Worm (Caenorhabditis elegans) whole organism, young adult: ENCODE data around the gene vha-1.

Experiments used
- D2030.7 ChIP-seq: fragments of 200-800 bp; sonication (Bioruptor generic); IDR thresholded peaks from 2 replicates; pipeline ENCODE4 v1.3.6; 2022; ENCODE audit warnings: missing genetic modification reagents, missing genetic modification characterization, missing compliant biosample characterization
- F23B12.7 ChIP-seq: sonication (generic microtip); optimal IDR thresholded peaks from 2 replicates; lab custom pipeline; 2017; ENCODE audit warnings: missing genetic modification characterization, mild to moderate bottlenecking, missing compliant biosample characterization, antibody characterized with exemption, moderate library complexity; ENCODE audit not compliant: insufficient read depth
- F33H1.4 ChIP-seq: fragments of 200-800 bp; sonication (Bioruptor generic); IDR thresholded peaks from 2 replicates; pipeline ENCODE4 v1.3.6; 2022; ENCODE audit warnings: missing genetic modification reagents, missing genetic modification characterization, missing compliant biosample characterization
- F37B4.10 ChIP-seq: fragments of 200-800 bp; sonication (Bioruptor generic); IDR thresholded peaks from 2 replicates; pipeline ENCODE4 v1.3.6; 2022; ENCODE audit warnings: missing genetic modification characterization, missing compliant biosample characterization
- F49E8.2 ChIP-seq: sonication (generic microtip); optimal IDR thresholded peaks from 3 replicates; lab custom pipeline; 2017; ENCODE audit warnings: missing genetic modification characterization, mild to moderate bottlenecking, missing compliant biosample characterization, antibody characterized with exemption, moderate library complexity; ENCODE audit not compliant: insufficient read depth
- F52B5.7 ChIP-seq: sonication (generic microtip); optimal IDR thresholded peaks from 2 replicates; lab custom pipeline; 2016; ENCODE audit warnings: mild to moderate bottlenecking, missing genetic modification characterization, missing compliant biosample characterization
- F57C9.4 ChIP-seq: sonication (generic microtip); optimal IDR thresholded peaks from 2 replicates; lab custom pipeline; 2017; ENCODE audit warnings: mild to moderate bottlenecking, missing genetic modification characterization, missing compliant biosample characterization
- K11D2.4 ChIP-seq: fragments of 200-800 bp; sonication (Bioruptor generic); IDR thresholded peaks from 2 replicates; pipeline ENCODE4 v1.3.6; 2022; ENCODE audit warnings: missing genetic modification reagents, missing genetic modification characterization, missing compliant biosample characterization
- T07F8.4 ChIP-seq: sonication (generic microtip); optimal IDR thresholded peaks from 2 replicates; lab custom pipeline; 2016; ENCODE audit warnings: mild to moderate bottlenecking, missing genetic modification characterization, moderate library complexity, missing compliant biosample characterization
- Y53F4B.3 ChIP-seq: fragments of 200-800 bp; sonication (Bioruptor generic); IDR thresholded peaks from 2 replicates; pipeline ENCODE4 v1.3.6; 2022; ENCODE audit warnings: missing genetic modification reagents, missing genetic modification characterization, missing compliant biosample characterization
- Y53G8AR.9 ChIP-seq: fragments of 200-800 bp; sonication (Bioruptor generic); conservative IDR thresholded peaks from 2 replicates; pipeline ENCODE4 v1.3.6; 2022; ENCODE audit warnings: missing genetic modification reagents, missing genetic modification characterization, missing compliant biosample characterization
- Y95B8A.8 ChIP-seq: fragments of 200-800 bp; sonication (Bioruptor generic); IDR thresholded peaks from 2 replicates; pipeline ENCODE4 v1.3.6; 2022; ENCODE audit warnings: missing genetic modification reagents, missing genetic modification characterization, missing compliant biosample characterization
- aptf-2 ChIP-seq: fragments of 200-800 bp; sonication (Bioruptor generic); conservative IDR thresholded peaks from 2 replicates; pipeline ENCODE4 v1.3.6; 2022; ENCODE audit warnings: missing genetic modification reagents, missing genetic modification characterization, missing compliant biosample characterization
- ccch-3 ChIP-seq: fragments of 200-800 bp; sonication (Bioruptor generic); optimal IDR thresholded peaks from 2 replicates; lab custom pipeline; 2018; ENCODE audit warnings: mild to moderate bottlenecking, missing genetic modification characterization, missing compliant biosample characterization
- ceh-91 ChIP-seq: fragments of 200-800 bp; sonication (Bioruptor generic); IDR thresholded peaks from 2 replicates; pipeline ENCODE4 v1.3.6; 2022; ENCODE audit warnings: missing genetic modification reagents, missing genetic modification characterization, missing compliant biosample characterization
- dpl-1 ChIP-seq: fragments of 150-350 bp; optimal IDR thresholded peaks from 2 replicates; lab custom pipeline; 2014; ENCODE audit warnings: missing biosample characterization, missing genetic modification reagents, missing genetic modification characterization
- efl-1 ChIP-seq: fragments of 150-350 bp; optimal IDR thresholded peaks from 2 replicates; lab custom pipeline; 2014; ENCODE audit warnings: missing biosample characterization, missing genetic modification reagents, missing genetic modification characterization
- hmg-1.2 ChIP-seq: fragments of 200-800 bp; sonication (Bioruptor generic); IDR thresholded peaks from 2 replicates; pipeline ENCODE4 v1.3.6; 2022; ENCODE audit warnings: missing genetic modification reagents, missing genetic modification characterization, missing compliant biosample characterization
- hsf-1 ChIP-seq: fragments of 200-800 bp; sonication (Bioruptor generic); IDR thresholded peaks from 2 replicates; pipeline ENCODE4 v1.3.6; 2022; ENCODE audit warnings: missing genetic modification reagents, missing genetic modification characterization, missing compliant biosample characterization
- lin-54 ChIP-seq: fragments of 200-800 bp; sonication (Bioruptor generic); optimal IDR thresholded peaks from 2 replicates; lab custom pipeline; 2018; ENCODE audit warnings: mild to moderate bottlenecking, missing genetic modification characterization, missing compliant biosample characterization
- lsl-1 ChIP-seq: fragments of 200-800 bp; sonication (Bioruptor generic); optimal IDR thresholded peaks from 2 replicates; lab custom pipeline; 2018; ENCODE audit warnings: mild to moderate bottlenecking, missing genetic modification characterization, moderate library complexity, missing compliant biosample characterization
- madf-3 ChIP-seq: fragments of 200-800 bp; sonication (Bioruptor generic); IDR thresholded peaks from 2 replicates; pipeline ENCODE4 v1.3.6; 2022; ENCODE audit warnings: missing genetic modification reagents, missing genetic modification characterization, missing compliant biosample characterization
- madf-6 ChIP-seq: fragments of 200-800 bp; sonication (Bioruptor generic); IDR thresholded peaks from 2 replicates; pipeline ENCODE4 v1.3.6; 2022; ENCODE audit warnings: missing genetic modification reagents, missing genetic modification characterization, missing compliant biosample characterization
- madf-8 ChIP-seq: fragments of 200-800 bp; sonication (Bioruptor generic); conservative IDR thresholded peaks from 2 replicates; pipeline ENCODE4 v1.3.6; 2022; ENCODE audit warnings: missing genetic modification reagents, missing genetic modification characterization, missing compliant biosample characterization
- mxl-1 ChIP-seq: sonication (generic microtip); optimal IDR thresholded peaks from 2 replicates; lab custom pipeline; 2016; ENCODE audit warnings: missing genetic modification characterization, missing compliant biosample characterization
- nfyb-1 ChIP-seq: fragments of 200-800 bp; sonication (Bioruptor generic); IDR thresholded peaks from 2 replicates; pipeline ENCODE4 v1.3.6; 2022; ENCODE audit warnings: missing genetic modification reagents, missing genetic modification characterization, missing compliant biosample characterization
- nhr-80 ChIP-seq: sonication (generic microtip); optimal IDR thresholded peaks from 2 replicates; lab custom pipeline; 2016; ENCODE audit warnings: missing genetic modification characterization, missing compliant biosample characterization
- repo-1 ChIP-seq: sonication (generic microtip); optimal IDR thresholded peaks from 2 replicates; lab custom pipeline; 2017; ENCODE audit warnings: mild to moderate bottlenecking, missing genetic modification characterization, missing compliant biosample characterization
- rpc-1 ChIP-seq, 2 experiments: fragments of 150-350 bp in 1 of 2; sonication (generic microtip) in 1 of 2; optimal IDR thresholded peaks; 2 replicates each; lab custom pipeline; 2014 to 2018; ENCODE audit warnings: missing biosample characterization in 1 of 2, missing genetic modification characterization in 1 of 2, missing genetic modification reagents in 1 of 2, missing genotype in 1 of 2
- snpc-1.3 ChIP-seq: sonication (generic microtip); optimal IDR thresholded peaks from 2 replicates; lab custom pipeline; 2017; ENCODE audit warnings: missing genetic modification characterization, mild to moderate bottlenecking, missing compliant biosample characterization, antibody characterized with exemption, moderate library complexity, missing genotype, missing genetic modification reagents; ENCODE audit not compliant: insufficient read depth
- snpc-3.4 ChIP-seq: sonication (generic microtip); optimal IDR thresholded peaks from 2 replicates; lab custom pipeline; 2017; ENCODE audit warnings: missing genetic modification characterization, mild to moderate bottlenecking, missing compliant biosample characterization, antibody characterized with exemption, moderate library complexity, missing genotype, missing genetic modification reagents
- snpc-4 ChIP-seq, 5 experiments: fragments of 150-350 bp in 1 of 5; sonication (generic microtip) in 4 of 5; optimal IDR thresholded peaks; 2 replicates each; lab custom pipeline; 2014 to 2018; ENCODE audit warnings: missing genetic modification characterization in 5 of 5, missing biosample characterization in 3 of 5, antibody characterized with exemption in 2 of 5, mild to moderate bottlenecking in 2 of 5, missing compliant biosample characterization in 2 of 5, missing genotype in 2 of 5, moderate library complexity in 2 of 5, missing genetic modification reagents in 1 of 5
- tbp1 ChIP-seq: fragments of 200-800 bp; sonication (Bioruptor generic); optimal IDR thresholded peaks from 2 replicates; lab custom pipeline; 2018; ENCODE audit warnings: mild to moderate bottlenecking, missing genetic modification characterization, missing compliant biosample characterization
- unc-130 ChIP-seq: sonication (generic microtip); optimal IDR thresholded peaks from 2 replicates; lab custom pipeline; 2016; ENCODE audit warnings: missing genetic modification reagents, missing genetic modification characterization, missing compliant biosample characterization
- xnd-1 ChIP-seq: sonication (generic microtip); optimal IDR thresholded peaks from 2 replicates; lab custom pipeline; 2016; ENCODE audit warnings: missing genotype, missing genetic modification reagents, missing genetic modification characterization, missing compliant biosample characterization

Gene vha-1

DNA sequence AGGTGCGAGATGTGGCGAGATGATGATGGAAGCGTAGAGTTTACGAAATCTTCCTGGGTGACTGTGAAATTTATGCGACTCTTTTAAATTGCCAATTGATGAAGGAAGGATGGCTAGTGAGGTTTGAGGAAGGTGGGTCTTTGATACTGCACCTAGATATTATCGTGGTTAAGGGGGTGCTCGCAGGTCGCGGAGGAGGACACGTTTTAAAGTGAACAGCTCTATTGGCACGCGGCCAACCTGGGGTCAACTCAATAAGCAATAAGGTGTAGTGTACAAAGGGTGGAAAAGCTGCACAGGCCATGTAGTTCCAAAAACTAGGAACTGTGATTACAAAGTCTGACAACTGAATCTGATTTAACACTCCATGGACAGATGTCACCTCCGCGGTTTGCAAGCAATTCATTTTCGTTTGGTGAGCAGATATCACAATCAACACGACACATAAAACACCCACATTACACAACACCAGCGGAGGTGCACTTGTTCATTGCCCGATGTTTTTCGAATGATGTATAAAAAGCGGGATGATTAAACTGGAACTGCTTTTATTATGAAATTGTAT lies 35.6 kb upstream of the vha-1 start (continued):
- TF ChIP-seq Y95B8A.8 (0 out of 2 replicates have a peak, but pooled peaks have one; percentile 9), T07F8.4 (no peak), Y53G8AR.9 (GFP tag; lab: Robert Waterston, UW) (peak; percentile 72; the same call in 1 of the 2 replicates), F52B5.7 (tag; lab: Kevin White, UChicago) (peak; percentile 18), K11D2.4 (GFP tag; lab: Robert Waterston, UW) (0 out of 2 replicates have a peak, but pooled peaks have one; percentile 27), rpc-1 (optimal IDR thresholded peaks at IDR 0.05; lab: Kevin White, UChicago) (no peak), rpc-1 (tag; optimal IDR thresholded peaks at IDR 0.05; lab: Kevin White, UChicago) (no peak), tbp1 (GFP tag; lab: Kevin White, UChicago) (peak; percentile 3)
- TF ChIP-seq, all 124 proteins: peak for 21

DNA sequence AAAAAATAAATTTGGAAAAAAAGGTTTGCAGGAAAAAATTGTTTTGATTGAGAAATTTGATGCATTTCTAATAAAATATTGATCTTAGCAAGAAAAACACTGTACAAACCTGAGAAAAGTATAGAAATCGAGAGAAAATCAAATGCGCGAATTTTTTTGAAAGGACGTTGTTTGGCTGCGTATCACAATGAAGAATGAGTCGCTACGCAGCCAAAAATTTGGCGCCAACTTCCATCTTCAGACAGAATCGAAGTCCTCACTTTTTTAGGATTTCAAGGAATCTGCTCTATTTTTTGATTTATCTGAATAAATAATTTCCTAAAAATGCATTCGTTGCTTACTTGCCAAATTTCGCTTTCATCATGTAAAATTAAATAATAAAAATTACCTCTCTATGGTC lies 34.4 kb upstream of the vha-1 start:
- TF ChIP-seq dpl-1 (GFP tag; lab: Kevin White, UChicago) (peak; percentile 59), madf-6 (GFP tag; lab: Robert Waterston, UW) (peak; percentile 89), nfyb-1 (GFP tag; lab: Robert Waterston, UW) (no peak), F23B12.7 (tag; lab: Kevin White, UChicago) (peak; percentile 58), efl-1 (peak; percentile 85), F49E8.2 (tag; lab: Kevin White, UChicago) (peak; percentile 78), ceh-91 (GFP tag; lab: Robert Waterston, UW) (peak; percentile 74), unc-130 (GFP tag; lab: Kevin White, UChicago) (peak; percentile 46), madf-3 (peak; percentile 79; the same call in 1 of the 2 replicates), repo-1 (tag; lab: Kevin White, UChicago) (no peak), lsl-1 (GFP tag; lab: Kevin White, UChicago) (peak; percentile 65), F57C9.4 (tag; lab: Kevin White, UChicago) (no peak), lin-54 (GFP tag; lab: Kevin White, UChicago) (peak; percentile 37), aptf-2 (no peak), D2030.7 (GFP tag; lab: Robert Waterston, UW) (peak; percentile 63), F37B4.10 (GFP tag; lab: Robert Waterston, UW) (no peak), snpc-4 (GFP tag; optimal IDR thresholded peaks at IDR 0.05; lab: Kevin White, UChicago) (no peak), snpc-4 (tag; optimal IDR thresholded peaks at IDR 0.05; lab: Kevin White, UChicago) (peak in 2 of 4 experiments; percentile 7 to 10), F33H1.4 (peak; percentile 72), snpc-3.4 (tag; lab: Kevin White, UChicago) (peak; percentile 22), Y95B8A.8 (0 out of 2 replicates have a peak, but pooled peaks have one; percentile 38), nhr-80 (tag; lab: Kevin White, UChicago) (no peak), hsf-1 (0 out of 2 replicates have a peak, but pooled peaks have one; percentile 24), hmg-1.2 (GFP tag; lab: Robert Waterston, UW) (peak; percentile 75), xnd-1 (tag; lab: Kevin White, UChicago) (peak; percentile 71), madf-8 (GFP tag; lab: Robert Waterston, UW) (peak; percentile 70), tbp1 (GFP tag; lab: Kevin White, UChicago) (peak; percentile 17), snpc-1.3 (tag; lab: Kevin White, UChicago) (peak; percentile 56), mxl-1 (no peak), ccch-3 (GFP tag; lab: Kevin White, UChicago) (no peak), Y53F4B.3 (GFP tag; lab: Robert Waterston, UW) (no peak)
